Worm (Caenorhabditis elegans) whole organism, L4 larva: ENCODE measurements around the gene ipla-6.
"Not testable (repeated sequence)": the region's sequence is repeated elsewhere in the genome, so short reads cannot be mapped to it uniquely, and the experiment has no call there.

ENCODE experiments used
- F49E8.2 ChIP-seq: sonication (generic microtip); optimal IDR thresholded peaks from 2 replicates; lab custom pipeline; 2016; ENCODE audit warnings: missing compliant biosample characterization, mild to moderate bottlenecking, missing genetic modification characterization, borderline replicate concordance
- ZK546.5 ChIP-seq, 2 experiments: sonication (generic microtip); optimal IDR thresholded peaks; 2 replicates each; lab custom pipeline; 2017; ENCODE audit warnings: missing biosample characterization in 2 of 2, missing genetic modification characterization in 2 of 2
- ama-1 ChIP-seq: fragments of 150-350 bp; optimal IDR thresholded peaks from 2 replicates; lab custom pipeline; 2014; ENCODE audit warnings: inconsistent platforms, mixed read lengths
- ceh-82 ChIP-seq: sonication (generic microtip); optimal IDR thresholded peaks from 2 replicates; lab custom pipeline; 2017; ENCODE audit warnings: missing biosample characterization, missing genetic modification characterization
- nhr-28 ChIP-seq: fragments of 150-350 bp; optimal IDR thresholded peaks from 2 replicates; lab custom pipeline; 2014; ENCODE audit warnings: missing biosample characterization, missing genetic modification characterization
- unc-39 ChIP-seq: sonication (generic microtip); optimal IDR thresholded peaks from 2 replicates; lab custom pipeline; 2017; ENCODE audit warnings: missing biosample characterization, missing genetic modification characterization
- ztf-7 ChIP-seq: fragments of 150-350 bp; optimal IDR thresholded peaks from 2 replicates; lab custom pipeline; 2014; ENCODE audit warnings: missing biosample characterization, missing genetic modification characterization

DNA sequence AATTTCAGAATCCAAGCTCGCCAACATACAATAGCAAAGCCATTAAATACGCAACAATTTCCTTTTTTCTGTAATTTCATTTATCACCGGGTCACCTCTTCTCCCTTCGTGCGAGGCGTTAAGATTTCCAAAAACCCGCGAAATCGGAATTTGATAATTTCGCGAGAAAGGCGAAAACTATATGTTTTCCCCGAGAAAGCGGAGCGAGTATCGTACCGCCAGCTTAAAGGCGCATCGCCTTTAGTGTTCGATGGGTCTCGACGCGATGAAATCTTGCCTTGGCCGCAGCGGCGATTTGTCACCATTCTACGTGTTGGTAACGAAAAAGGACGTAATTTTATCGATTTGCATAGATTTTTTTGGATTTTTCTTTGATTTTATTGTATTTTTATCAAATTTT is 10.4 kb downstream of the ipla-6 start:
- not testable (repeated sequence) for TF ChIP-seq ama-1 (lab: Kevin White, UChicago); F49E8.2 (tag; lab: Kevin White, UChicago); ztf-7 (tag; lab: Kevin White, UChicago); ceh-82 (tag; lab: Kevin White, UChicago); unc-39; nhr-28 (tag; lab: Kevin White, UChicago); ZK546.5 (tag; optimal IDR thresholded peaks at IDR 0.05; lab: Kevin White, UChicago)
